Fruit fly (Drosophila melanogaster): Measurements from ENCODE around the gene CG2841.

- no peak for TF ChIP-seq Sin3A (optimal IDR thresholded peaks at IDR 0.05)
- TF ChIP-seq h (optimal IDR thresholded peaks at IDR 0.05), result no peak
- no peak for TF ChIP-seq Myc (optimal IDR thresholded peaks at IDR 0.05)
Measured at dm6 chrX:2356441-2356840, 9.7 kb downstream of the CG2841 start.
